Fruit fly (Drosophila melanogaster): Measurements from ENCODE around the gene Acbp1.
A peak's percentile ranks its signal among the peaks of the same experiment; 100 is the strongest.

Gene Acbp1

DNA sequence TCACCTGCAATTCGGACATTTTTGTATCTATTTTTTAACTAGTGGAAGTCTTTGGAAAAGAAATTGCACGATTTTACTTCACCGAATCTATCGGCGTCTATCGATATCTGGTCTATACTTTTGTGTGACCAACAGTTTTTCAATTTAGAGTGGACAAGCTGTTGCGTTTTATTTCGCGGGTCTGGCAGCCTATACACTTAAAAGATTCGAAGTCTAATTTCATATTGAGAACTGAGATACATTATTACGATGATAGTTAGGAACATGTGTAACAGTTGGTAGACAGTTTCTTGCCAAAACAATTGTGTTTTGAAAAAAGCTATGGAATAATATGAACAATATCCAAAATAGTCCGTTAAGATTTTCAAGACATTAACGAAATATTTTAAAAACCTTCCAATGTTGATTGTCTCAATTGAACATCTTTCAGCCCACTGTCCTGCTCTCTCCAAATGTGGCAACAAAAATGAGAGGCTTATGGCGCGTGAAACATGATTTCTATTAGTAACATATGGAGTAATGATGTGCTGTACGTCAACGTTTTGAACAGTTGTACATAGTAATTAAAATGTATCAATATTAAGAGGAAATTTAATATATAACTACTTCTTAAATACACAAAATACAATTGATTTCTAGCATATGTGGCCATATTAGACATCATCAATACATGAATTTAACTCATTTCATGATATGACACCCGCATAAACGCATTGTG lies at the start of gene Acbp1 (continued):
- TF ChIP-seq CTCF (GFP tag; optimal IDR thresholded peaks at IDR 0.05) (peak; percentile 65), CG9797 (GFP tag; optimal IDR thresholded peaks at IDR 0.05) (peak; percentile 89), CG14014 (GFP tag; IDR thresholded peaks at IDR 0.05) (peak; percentile 93), Atf3 (GFP tag; optimal IDR thresholded peaks at IDR 0.05) (peak; percentile 94), CG32772 (GFP tag; IDR thresholded peaks at IDR 0.05) (peak; percentile 90), CG2116 (GFP tag; optimal IDR thresholded peaks at IDR 0.05) (peak; percentile 82), ash1 (GFP tag; optimal IDR thresholded peaks at IDR 0.05) (peak; percentile 40), CG3847 (GFP tag; IDR thresholded peaks at IDR 0.05) (peak; percentile 95), CG43689 (GFP tag; IDR thresholded peaks at IDR 0.05) (peak; percentile 39), Stat92E (GFP tag; optimal IDR thresholded peaks at IDR 0.05) (peak in 1 of 3 experiments; percentile 97), Hey (tag; optimal IDR thresholded peaks at IDR 0.05) (peak; percentile 79), Med (GFP tag) (peak; percentile 99), Adf1 (GFP tag; IDR thresholded peaks at IDR 0.05) (peak; percentile 75), CG10565 (GFP tag; optimal IDR thresholded peaks at IDR 0.05) (peak; percentile 81), D (optimal IDR thresholded peaks at IDR 0.05) (no peak), D (GFP tag; optimal IDR thresholded peaks at IDR 0.05) (peak; percentile 95), Dp (GFP tag; optimal IDR thresholded peaks at IDR 0.05) (peak; percentile 61), CoRest (tag; optimal IDR thresholded peaks at IDR 0.05) (peak; percentile 97), seq (GFP tag; IDR thresholded peaks at IDR 0.05) (peak; percentile 93), Hmx (GFP tag; optimal IDR thresholded peaks at IDR 0.05) (peak; percentile 90), repo (GFP tag; optimal IDR thresholded peaks at IDR 0.05) (peak; percentile 92), CG10654 (GFP tag; optimal IDR thresholded peaks at IDR 0.05) (peak; percentile 92), CG16863 (GFP tag; optimal IDR thresholded peaks at IDR 0.05) (peak; percentile 95), CG1603 (tag; optimal IDR thresholded peaks at IDR 0.05) (peak; percentile 95), br (optimal IDR thresholded peaks at IDR 0.05) (no peak), CG1647 (GFP tag; optimal IDR thresholded peaks at IDR 0.05) (peak; percentile 94), tx (GFP tag; optimal IDR thresholded peaks at IDR 0.05) (peak; percentile 97), dmrt99B (tag; optimal IDR thresholded peaks at IDR 0.05) (peak; percentile 97), CG12104 (GFP tag; optimal IDR thresholded peaks at IDR 0.05) (peak; percentile 91), esg (GFP tag; conservative IDR thresholded peaks at IDR 0.05) (peak; percentile 88), en (GFP tag; optimal IDR thresholded peaks at IDR 0.05) (peak; percentile 92), CG6765 (GFP tag; optimal IDR thresholded peaks at IDR 0.05) (peak; percentile 98), ranshi (GFP tag; IDR thresholded peaks at IDR 0.05) (peak; percentile 86), CG1024 (GFP tag; IDR thresholded peaks at IDR 0.05) (peak; percentile 71), D19B (GFP tag; optimal IDR thresholded peaks at IDR 0.05) (peak; percentile 82), wor (GFP tag; IDR thresholded peaks at IDR 0.05) (peak; percentile 68), ham (GFP tag; IDR thresholded peaks at IDR 0.05) (peak; percentile 50; the same call in 1 of the 2 replicates), CG18619 (GFP tag; optimal IDR thresholded peaks at IDR 0.05) (peak; percentile 96), klu (GFP tag; IDR thresholded peaks at IDR 0.05) (peak; percentile 88), C15 (GFP tag; IDR thresholded peaks at IDR 0.05) (peak; percentile 90), CkIIα-i1 (GFP tag; IDR thresholded peaks at IDR 0.05) (no peak), CG7963 (GFP tag; IDR thresholded peaks at IDR 0.05; ENCODE audit: partially characterized antibody) (peak; percentile 68; the same call in 2 of the 3 replicates), inv (GFP tag; IDR thresholded peaks at IDR 0.05; ENCODE audit: partially characterized antibody) (peak; percentile 64), eyg (GFP tag; optimal IDR thresholded peaks at IDR 0.05) (peak; percentile 93), ro (GFP tag; IDR thresholded peaks at IDR 0.05) (peak; percentile 77; the same call in 1 of the 2 replicates), HLHmδ (GFP tag; optimal IDR thresholded peaks at IDR 0.05) (no peak), kay (GFP tag; optimal IDR thresholded peaks at IDR 0.05) (peak; percentile 83), CG17912 (GFP tag; optimal IDR thresholded peaks at IDR 0.05) (peak; percentile 89), CG1602 (GFP tag; optimal IDR thresholded peaks at IDR 0.05) (peak; percentile 86), CG34376 (GFP tag; optimal IDR thresholded peaks at IDR 0.05) (peak; percentile 100), Ets97D (GFP tag; optimal IDR thresholded peaks at IDR 0.05) (peak; percentile 91)

Measured in whole organism, embryonic.